Fruit fly (Drosophila melanogaster): Measurements from ENCODE around the gene Srlp.
A peak's percentile ranks its signal among the peaks of the same experiment; 100 is the strongest.

DNA sequence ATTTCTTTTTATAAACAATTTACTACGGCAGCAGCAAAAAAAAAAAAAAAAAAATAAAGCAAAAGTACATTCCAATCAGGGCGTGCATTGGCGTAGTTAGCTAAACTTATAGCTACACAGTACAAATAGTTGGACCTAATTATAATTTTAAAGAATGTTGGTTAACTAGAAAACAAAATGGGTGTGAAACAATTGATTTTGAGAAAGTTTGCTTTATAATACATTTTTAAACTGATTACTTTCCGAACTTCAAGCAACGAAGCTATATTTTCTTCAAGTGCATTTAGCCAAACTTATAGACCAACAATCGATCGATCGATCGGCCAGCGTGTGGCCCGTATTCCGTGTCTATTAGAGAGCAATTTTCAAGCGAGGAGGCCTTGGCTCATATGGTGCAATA lies 17.5 kb downstream of the Srlp start:
- TF ChIP-seq Deaf1 (tag; optimal IDR thresholded peaks at IDR 0.05): no peak
- no peak for TF ChIP-seq sd (tag; optimal IDR thresholded peaks at IDR 0.05)
- peak in 1 of 2 experiments; percentile 38 for TF ChIP-seq bsh (GFP tag; optimal IDR thresholded peaks at IDR 0.05)
- TF ChIP-seq Stat92E (GFP tag; optimal IDR thresholded peaks at IDR 0.05): no peak
- no peak for TF ChIP-seq sug (tag; optimal IDR thresholded peaks at IDR 0.05)
- TF ChIP-seq Dad (GFP tag; optimal IDR thresholded peaks at IDR 0.05): no peak
- TF ChIP-seq CG8281 (tag; optimal IDR thresholded peaks at IDR 0.05): no peak
- no peak for TF ChIP-seq pfk (GFP tag; optimal IDR thresholded peaks at IDR 0.05)
- no peak for TF ChIP-seq otp (GFP tag; IDR thresholded peaks at IDR 0.05)
- no peak for TF ChIP-seq BEAF-32 (GFP tag; optimal IDR thresholded peaks at IDR 0.05)
